Worm (Caenorhabditis elegans): Measurements from ENCODE around the gene T04C9.2.

The T04C9.2 gene

ce11 chrIII:5943368-5944180 is 48.1 kb upstream of the T04C9.2 start (continued):
- TF ChIP-seq mdl-1 (tag; optimal IDR thresholded peaks at IDR 0.05) (no peak), elt-3 (tag; optimal IDR thresholded peaks at IDR 0.05) (no peak), ceh-28 (tag; optimal IDR thresholded peaks at IDR 0.05) (no peak)

- TF ChIP-seq nhr-43 (tag; optimal IDR thresholded peaks at IDR 0.05; ENCODE audit: poor library complexity, severe bottlenecking), result peak; percentile 1
- peak; percentile 84 for TF ChIP-seq ama-1 (optimal IDR thresholded peaks at IDR 0.05)
- no peak for TF ChIP-seq snpc-4 (tag; optimal IDR thresholded peaks at IDR 0.05)
- no peak for TF ChIP-seq fkh-2 (tag; optimal IDR thresholded peaks at IDR 0.05)
Measured at ce11 chrIII:5945865-5946264, 45.8 kb upstream of the T04C9.2 start, which contains the start of gene F25B5.5. F25B5.5 (minus strand) TSS chrIII:5946124.

ce11 chrIII:5948162-5948933 is 43.3 kb upstream of the T04C9.2 start, which contains the start of the genes F25B5.6 and F25B5.3:
F25B5.6 (minus strand) TSS chrIII:5948733.
F25B5.3 (plus strand) TSS chrIII:5948883.
- TF ChIP-seq nhr-23 (tag; optimal IDR thresholded peaks at IDR 0.05) (peak; percentile 8), elt-1 (tag; optimal IDR thresholded peaks at IDR 0.05) (no peak), aly-2 (tag; optimal IDR thresholded peaks at IDR 0.05) (no peak), pha-4 (tag; optimal IDR thresholded peaks at IDR 0.05) (peak; percentile 70), daf-12 (tag; optimal IDR thresholded peaks at IDR 0.05) (no peak), elt-2 (tag; optimal IDR thresholded peaks at IDR 0.05) (peak; percentile 22), ceh-9 (tag; optimal IDR thresholded peaks at IDR 0.05) (no peak), ceh-16 (tag; optimal IDR thresholded peaks at IDR 0.05) (no peak), lin-39 (tag; optimal IDR thresholded peaks at IDR 0.05) (no peak), nhr-77 (tag; optimal IDR thresholded peaks at IDR 0.05) (no peak), lin-15B (tag; optimal IDR thresholded peaks at IDR 0.05) (no peak), fkh-10 (GFP tag; optimal IDR thresholded peaks at IDR 0.05) (no peak), snpc-4 (tag; optimal IDR thresholded peaks at IDR 0.05) (no peak), nfya-1 (tag; optimal IDR thresholded peaks at IDR 0.05; ENCODE audit: insufficient read depth) (peak; percentile 22), nhr-12 (tag; optimal IDR thresholded peaks at IDR 0.05) (no peak), sea-2 (GFP tag; optimal IDR thresholded peaks at IDR 0.05) (no peak), ztf-11 (tag; optimal IDR thresholded peaks at IDR 0.05) (no peak), pqm-1 (tag; optimal IDR thresholded peaks at IDR 0.05) (peak; percentile 40), nhr-237 (tag; optimal IDR thresholded peaks at IDR 0.05) (no peak), lsy-12 (tag; optimal IDR thresholded peaks at IDR 0.05) (no peak), jun-1 (tag; optimal IDR thresholded peaks at IDR 0.05) (no peak), nhr-67 (tag; optimal IDR thresholded peaks at IDR 0.05) (no peak), tbx-2 (tag; optimal IDR thresholded peaks at IDR 0.05) (no peak), eor-1 (tag; optimal IDR thresholded peaks at IDR 0.05) (no peak), skn-1 (tag; optimal IDR thresholded peaks at IDR 0.05) (no peak), nhr-43 (tag; optimal IDR thresholded peaks at IDR 0.05; ENCODE audit: poor library complexity, severe bottlenecking) (no peak), nhr-25 (tag; optimal IDR thresholded peaks at IDR 0.05) (peak; percentile 25), nhr-11 (tag; optimal IDR thresholded peaks at IDR 0.05) (no peak), mml-1 (tag; optimal IDR thresholded peaks at IDR 0.05) (no peak), nhr-76 (tag; optimal IDR thresholded peaks at IDR 0.05) (no peak), unc-62 (GFP tag; optimal IDR thresholded peaks at IDR 0.05) (no peak), ceh-28 (tag; optimal IDR thresholded peaks at IDR 0.05) (no peak)

- no peak for TF ChIP-seq ceh-82 (tag; optimal IDR thresholded peaks at IDR 0.05)
- TF ChIP-seq elt-2 (tag; optimal IDR thresholded peaks at IDR 0.05), result peak; percentile 50
Measured at ce11 chrIII:5948986-5949385, 42.7 kb upstream of the T04C9.2 start.

All from whole organism, L3 larva.